Fruit fly (Drosophila melanogaster) whole organism, embryonic: ENCODE data around the gene CG2145.

Experiments used
- Atf6 ChIP-seq: fragments of 200-800 bp; sonication (Bioruptor generic); IDR thresholded peaks from 2 replicates; pipeline ENCODE4 v1.3.6; 2022; ENCODE audit warnings: missing biosample characterization, missing genetic modification characterization
- C15 ChIP-seq: fragments of 200-800 bp; sonication (Bioruptor generic); IDR thresholded peaks from 3 replicates; pipeline ENCODE4 v1.3.6; 2022; ENCODE audit warnings: missing biosample characterization, missing genetic modification characterization
- CG10274 ChIP-seq: fragments of 200-800 bp; sonication (Bioruptor generic); optimal IDR thresholded peaks from 3 replicates; lab custom pipeline; 2017; ENCODE audit warnings: missing biosample characterization, mild to moderate bottlenecking, missing genetic modification characterization
- CG11504 ChIP-seq: fragments of 200-800 bp; sonication (Bioruptor generic); optimal IDR thresholded peaks from 3 replicates; lab custom pipeline; 2019; ENCODE audit warnings: missing biosample characterization, mild to moderate bottlenecking, missing genetic modification characterization, moderate library complexity
- CG1233 ChIP-seq: fragments of 200-800 bp; sonication (Bioruptor generic); optimal IDR thresholded peaks from 4 replicates; lab custom pipeline; 2018; ENCODE audit warnings: missing biosample characterization, mild to moderate bottlenecking, missing genetic modification characterization
- CG14014 ChIP-seq: fragments of 200-800 bp; sonication (Bioruptor generic); IDR thresholded peaks from 2 replicates; pipeline ENCODE4 v1.3.6; 2022; ENCODE audit warnings: missing biosample characterization, missing genetic modification characterization
- CG14441 ChIP-seq: fragments of 200-800 bp; sonication (Bioruptor generic); IDR thresholded peaks from 2 replicates; pipeline ENCODE4 v1.3.6; 2022; ENCODE audit warnings: missing biosample characterization, missing genetic modification characterization
- CG15601 ChIP-seq: fragments of 200-800 bp; sonication (Bioruptor generic); optimal IDR thresholded peaks from 3 replicates; lab custom pipeline; 2019; ENCODE audit warnings: missing biosample characterization, mild to moderate bottlenecking, missing genetic modification characterization, moderate library complexity
- CG16815 ChIP-seq: fragments of 200-800 bp; sonication (Bioruptor generic); optimal IDR thresholded peaks from 3 replicates; lab custom pipeline; 2017; ENCODE audit warnings: missing biosample characterization, mild to moderate bottlenecking, missing genetic modification characterization
- CG17186 ChIP-seq: fragments of 200-800 bp; sonication (Bioruptor generic); optimal IDR thresholded peaks from 3 replicates; lab custom pipeline; 2017; ENCODE audit warnings: missing biosample characterization, missing genetic modification reagents, missing genetic modification characterization
- CG17829 ChIP-seq: fragments of 200-800 bp; optimal IDR thresholded peaks from 2 replicates; lab custom pipeline; 2019; ENCODE audit warnings: missing biosample characterization, mild to moderate bottlenecking, missing genetic modification characterization, moderate library complexity
- CG2199 ChIP-seq: fragments of 200-800 bp; sonication (Bioruptor generic); IDR thresholded peaks from 3 replicates; pipeline ENCODE4 v1.3.6; 2022; ENCODE audit warnings: missing biosample characterization, missing genetic modification characterization
- CG30431 ChIP-seq: fragments of 200-800 bp; sonication (Bioruptor generic); optimal IDR thresholded peaks from 2 replicates; lab custom pipeline; 2017; ENCODE audit warnings: missing biosample characterization, missing genetic modification characterization
- CG33557 ChIP-seq: fragments of 200-800 bp; sonication (Bioruptor generic); optimal IDR thresholded peaks from 2 replicates; lab custom pipeline; 2019; ENCODE audit warnings: missing biosample characterization, mild to moderate bottlenecking, missing genetic modification characterization, moderate library complexity
- CG34224 ChIP-seq: fragments of 200-800 bp; sonication (Bioruptor generic); IDR thresholded peaks from 3 replicates; pipeline ENCODE4 v1.3.6; 2022; ENCODE audit warnings: missing biosample characterization, missing genetic modification characterization; ENCODE audit not compliant: partially characterized antibody
- CG3847 ChIP-seq: fragments of 200-800 bp; sonication (Bioruptor generic); IDR thresholded peaks from 2 replicates; pipeline ENCODE4 v1.3.6; 2022; ENCODE audit warnings: missing biosample characterization, missing genetic modification characterization
- CG4424 ChIP-seq: fragments of 200-800 bp; sonication (Bioruptor generic); optimal IDR thresholded peaks from 3 replicates; lab custom pipeline; 2016; ENCODE audit warnings: missing biosample characterization, missing genetic modification characterization
- CG5953 ChIP-seq: fragments of 200-800 bp; sonication (Bioruptor generic); IDR thresholded peaks from 2 replicates; pipeline ENCODE4 v1.3.6; 2022; ENCODE audit warnings: missing biosample characterization, missing genetic modification characterization
- CG7928 ChIP-seq: fragments of 200-800 bp; sonication (Bioruptor generic); optimal IDR thresholded peaks from 2 replicates; lab custom pipeline; 2017; ENCODE audit warnings: missing biosample characterization, mild to moderate bottlenecking, missing genetic modification characterization
- CG7963 ChIP-seq: fragments of 200-800 bp; sonication (Bioruptor generic); IDR thresholded peaks from 3 replicates; pipeline ENCODE4 v1.3.6; 2022; ENCODE audit warnings: missing biosample characterization, missing genetic modification characterization; ENCODE audit not compliant: partially characterized antibody
- CG8290 ChIP-seq, 3 experiments: fragments of 200-800 bp; sonication (Bioruptor generic); optimal IDR thresholded peaks; 2 replicates each; lab custom pipeline; 2016 to 2019; ENCODE audit warnings: missing biosample characterization in 3 of 3, missing genetic modification characterization in 3 of 3, mild to moderate bottlenecking in 2 of 3, moderate library complexity in 1 of 3
- CG8765 ChIP-seq: fragments of 200-800 bp; sonication (Bioruptor generic); IDR thresholded peaks from 2 replicates; pipeline ENCODE4 v1.3.6; 2022; ENCODE audit warnings: missing biosample characterization, missing genetic modification characterization
- Dbx ChIP-seq: fragments of 200-800 bp; sonication (Bioruptor generic); IDR thresholded peaks from 3 replicates; pipeline ENCODE4 v1.3.6; 2022; ENCODE audit warnings: missing biosample characterization, missing genetic modification characterization
- Doc3 ChIP-seq: fragments of 200-800 bp; sonication (Bioruptor generic); IDR thresholded peaks from 3 replicates; pipeline ENCODE4 v1.3.6; 2022; ENCODE audit warnings: missing biosample characterization, missing genetic modification characterization; ENCODE audit not compliant: partially characterized antibody
- Fer3 ChIP-seq: fragments of 200-800 bp; sonication (Bioruptor generic); optimal IDR thresholded peaks from 2 replicates; lab custom pipeline; 2018; ENCODE audit warnings: missing biosample characterization, mild to moderate bottlenecking, missing genetic modification characterization, moderate library complexity
- HmgZ ChIP-seq: fragments of 200-800 bp; sonication (Bioruptor generic); optimal IDR thresholded peaks from 2 replicates; lab custom pipeline; 2018; ENCODE audit warnings: missing biosample characterization, mild to moderate bottlenecking, missing genetic modification characterization
- Mad ChIP-seq: fragments of 200-800 bp; sonication (Bioruptor generic); optimal IDR thresholded peaks from 2 replicates; lab custom pipeline; 2016; ENCODE audit warnings: missing biosample characterization, missing genetic modification characterization
- NC2α ChIP-seq: fragments of 200-800 bp; sonication (Bioruptor generic); optimal IDR thresholded peaks from 2 replicates; lab custom pipeline; 2016; ENCODE audit warnings: missing biosample characterization, missing genetic modification characterization
- Neu2 ChIP-seq: fragments of 200-800 bp; sonication (Bioruptor generic); optimal IDR thresholded peaks from 3 replicates; lab custom pipeline; 2016; ENCODE audit warnings: missing biosample characterization, missing genetic modification characterization, borderline replicate concordance
- Scr ChIP-seq: fragments of 200-800 bp; sonication (Bioruptor generic); IDR thresholded peaks from 2 replicates; pipeline ENCODE4 v1.3.6; 2022; ENCODE audit warnings: missing biosample characterization, missing genetic modification characterization; ENCODE audit not compliant: partially characterized antibody
- Xrp1 ChIP-seq: fragments of 200-800 bp; sonication (Bioruptor generic); IDR thresholded peaks from 2 replicates; pipeline ENCODE4 v1.3.6; 2022; ENCODE audit warnings: missing biosample characterization, missing genetic modification characterization
- ara ChIP-seq: fragments of 200-800 bp; sonication (Bioruptor generic); IDR thresholded peaks from 2 replicates; pipeline ENCODE4 v1.3.6; 2022; ENCODE audit warnings: missing biosample characterization, missing genetic modification characterization
- bbx ChIP-seq: fragments of 200-800 bp; sonication (Bioruptor generic); IDR thresholded peaks from 2 replicates; pipeline ENCODE4 v1.3.6; 2022; ENCODE audit warnings: missing biosample characterization, missing genetic modification characterization; ENCODE audit not compliant: partially characterized antibody
- dmrt11E ChIP-seq: fragments of 200-800 bp; sonication (Bioruptor generic); optimal IDR thresholded peaks from 3 replicates; lab custom pipeline; 2018; ENCODE audit warnings: missing biosample characterization, mild to moderate bottlenecking, missing genetic modification characterization, moderate library complexity
- exex ChIP-seq: fragments of 200-800 bp; sonication (Bioruptor generic); optimal IDR thresholded peaks from 4 replicates; lab custom pipeline; 2018; ENCODE audit warnings: missing biosample characterization, mild to moderate bottlenecking, missing genetic modification characterization, moderate library complexity
- ftz-f1 ChIP-seq: fragments of 200-800 bp; sonication (Bioruptor generic); optimal IDR thresholded peaks from 2 replicates; lab custom pipeline; 2016; ENCODE audit warnings: missing biosample characterization, missing genetic modification characterization
- gt ChIP-seq: fragments of 200-800 bp; sonication (Bioruptor generic); IDR thresholded peaks from 2 replicates; pipeline ENCODE4 v1.3.6; 2022; ENCODE audit warnings: missing biosample characterization, missing genetic modification characterization
- kay ChIP-seq: fragments of 200-800 bp; sonication (Bioruptor generic); optimal IDR thresholded peaks from 2 replicates; lab custom pipeline; 2016; ENCODE audit warnings: missing biosample characterization, missing genetic modification characterization
- mirr ChIP-seq: fragments of 200-800 bp; sonication (Bioruptor generic); optimal IDR thresholded peaks from 3 replicates; lab custom pipeline; 2018; ENCODE audit warnings: missing biosample characterization, mild to moderate bottlenecking, missing genetic modification characterization
- onecut ChIP-seq: fragments of 200-800 bp; sonication (Bioruptor generic); IDR thresholded peaks from 2 replicates; pipeline ENCODE4 v1.3.6; 2022; ENCODE audit warnings: missing biosample characterization, missing genetic modification characterization
- repo ChIP-seq: fragments of 200-800 bp; sonication (Bioruptor generic); optimal IDR thresholded peaks from 2 replicates; lab custom pipeline; 2016; ENCODE audit warnings: missing biosample characterization, missing genetic modification characterization
- ro ChIP-seq: fragments of 200-800 bp; sonication (Bioruptor generic); IDR thresholded peaks from 2 replicates; pipeline ENCODE4 v1.3.6; 2022; ENCODE audit warnings: missing biosample characterization, missing genetic modification characterization
- row ChIP-seq: fragments of 200-800 bp; sonication (Bioruptor generic); IDR thresholded peaks from 3 replicates; pipeline ENCODE4 v1.3.6; 2022; ENCODE audit warnings: missing biosample characterization, missing genetic modification characterization
- sc ChIP-seq, 3 experiments: fragments of >200 bp in 2 of 3; fragments of 200-800 bp in 1 of 3; sonication (Bioruptor generic) in 1 of 3; optimal IDR thresholded peaks; 2 replicates in 2 of 3; 3 replicates in 1 of 3; lab custom pipeline; 2017; ENCODE audit warnings: mild to moderate bottlenecking in 1 of 3, missing biosample characterization in 1 of 3, missing genetic modification characterization in 1 of 3, missing genetic modification reagents in 1 of 3
- sima ChIP-seq: fragments of 200-800 bp; sonication (Bioruptor generic); optimal IDR thresholded peaks from 2 replicates; lab custom pipeline; 2016; ENCODE audit warnings: missing biosample characterization, missing genetic modification characterization
- sqz ChIP-seq: fragments of 200-800 bp; sonication (Bioruptor generic); optimal IDR thresholded peaks from 3 replicates; lab custom pipeline; 2018; ENCODE audit warnings: missing biosample characterization, mild to moderate bottlenecking, missing genetic modification characterization
- stwl ChIP-seq: fragments of 200-800 bp; sonication (Bioruptor generic); optimal IDR thresholded peaks from 3 replicates; lab custom pipeline; 2018; ENCODE audit warnings: missing biosample characterization, mild to moderate bottlenecking, missing genetic modification characterization, moderate library complexity
- tap ChIP-seq: fragments of 200-800 bp; optimal IDR thresholded peaks from 3 replicates; lab custom pipeline; 2019; ENCODE audit warnings: missing biosample characterization, mild to moderate bottlenecking, missing genetic modification characterization, moderate library complexity
- usp ChIP-seq: fragments of >200 bp; optimal IDR thresholded peaks from 2 replicates; lab custom pipeline; 2017; ENCODE audit warnings: missing biosample characterization, missing genetic modification characterization
- yki ChIP-seq: fragments of >200 bp; optimal IDR thresholded peaks from 3 replicates; lab custom pipeline; 2018
- zfh1 ChIP-seq: fragments of 200-800 bp; sonication (Bioruptor generic); IDR thresholded peaks from 3 replicates; pipeline ENCODE4 v1.3.6; 2022; ENCODE audit warnings: missing biosample characterization, missing genetic modification characterization

The CG2145 gene

dm6 chrX:10929613-10930012 lies 2.4 kb downstream of the CG2145 start (continued):
- peak; percentile 61; the same call in 1 of the 2 replicates for TF ChIP-seq bbx (GFP tag; lab: Robert Waterston, UW)
- TF ChIP-seq onecut (GFP tag; lab: Robert Waterston, UW) = no peak
- TF ChIP-seq CG8290 (GFP tag; optimal IDR thresholded peaks at IDR 0.05; lab: Kevin White, UChicago) = peak; percentile 41
- no peak for TF ChIP-seq CG8290 (tag; optimal IDR thresholded peaks at IDR 0.05; lab: Kevin White, UChicago)
- TF ChIP-seq ro (GFP tag; lab: Robert Waterston, UW) = no peak
- no peak for TF ChIP-seq CG5953 (GFP tag; lab: Robert Waterston, UW)
- no peak for TF ChIP-seq CG30431 (GFP tag; lab: Kevin White, UChicago)
- no peak for TF ChIP-seq CG11504
- no peak for TF ChIP-seq ara (GFP tag; lab: Robert Waterston, UW)
- TF ChIP-seq CG10274 (GFP tag; lab: Kevin White, UChicago) = no peak
- TF ChIP-seq CG34224 (GFP tag; lab: Robert Waterston, UW) = peak; percentile 77
- no peak for TF ChIP-seq Dbx
- TF ChIP-seq sc (optimal IDR thresholded peaks at IDR 0.05; lab: Kevin White, UChicago) = no peak
- TF ChIP-seq sc (GFP tag; optimal IDR thresholded peaks at IDR 0.05; lab: Kevin White, UChicago) = no peak
- TF ChIP-seq CG14014 = no peak
- no peak for TF ChIP-seq CG7928
- no peak for TF ChIP-seq CG3847 (GFP tag; lab: Robert Waterston, UW)
- TF ChIP-seq Xrp1 (GFP tag; lab: Robert Waterston, UW) = no peak
- no peak for TF ChIP-seq ftz-f1 (GFP tag; lab: Kevin White, UChicago)
- TF ChIP-seq CG14441 (GFP tag; lab: Robert Waterston, UW) = no peak
- no peak for TF ChIP-seq NC2α (GFP tag; lab: Kevin White, UChicago)
- TF ChIP-seq CG17829 (tag; lab: Kevin White, UChicago) = no peak
- TF ChIP-seq sqz (GFP tag; lab: Kevin White, UChicago) = no peak
- no peak for TF ChIP-seq CG16815 (GFP tag; lab: Kevin White, UChicago)
- TF ChIP-seq CG2199 = no peak
- TF ChIP-seq Fer3 = no peak
- no peak for TF ChIP-seq dmrt11E (tag; lab: Kevin White, UChicago)
- TF ChIP-seq Atf6 (GFP tag; lab: Robert Waterston, UW) = no peak
- TF ChIP-seq Doc3 (GFP tag; lab: Robert Waterston, UW) = peak; percentile 44; the same call in 2 of the 3 replicates
- TF ChIP-seq CG1233 (GFP tag; lab: Kevin White, UChicago) = no peak
- TF ChIP-seq Mad = no peak
- TF ChIP-seq row (GFP tag; lab: Robert Waterston, UW) = no peak
- TF ChIP-seq Neu2 (GFP tag; lab: Kevin White, UChicago) = no peak
- no peak for TF ChIP-seq sima (GFP tag; lab: Kevin White, UChicago)
- TF ChIP-seq kay (GFP tag; lab: Kevin White, UChicago) = no peak
- TF ChIP-seq CG4424 (GFP tag; lab: Kevin White, UChicago) = no peak
- TF ChIP-seq zfh1 (GFP tag; lab: Robert Waterston, UW) = no peak
- no peak for TF ChIP-seq mirr
- no peak for TF ChIP-seq repo (GFP tag; lab: Kevin White, UChicago)
- TF ChIP-seq gt (GFP tag; lab: Robert Waterston, UW) = no peak
- peak; percentile 58; the same call in 1 of the 3 replicates for TF ChIP-seq CG7963 (GFP tag; lab: Robert Waterston, UW)
- TF ChIP-seq CG8765 = no peak
- no peak for TF ChIP-seq HmgZ (tag; lab: Kevin White, UChicago)
- TF ChIP-seq CG33557 (GFP tag; lab: Kevin White, UChicago) = no peak
- no peak for TF ChIP-seq usp
- no peak for TF ChIP-seq tap (tag; lab: Kevin White, UChicago)
- TF ChIP-seq CG17186 (GFP tag; lab: Kevin White, UChicago) = no peak
- TF ChIP-seq C15 (GFP tag; lab: Robert Waterston, UW) = no peak
- no peak for TF ChIP-seq yki (lab: Kevin White, UChicago)
- TF ChIP-seq exex (tag; lab: Kevin White, UChicago) = no peak
- peak; percentile 54 for TF ChIP-seq Scr (GFP tag; lab: Robert Waterston, UW)
- no peak for TF ChIP-seq CG15601 (tag; lab: Kevin White, UChicago)
- TF ChIP-seq stwl (tag; lab: Kevin White, UChicago) = peak; percentile 100
